Worm (Caenorhabditis elegans) whole organism, L1 larva: Measurements from ENCODE around the gene nhr-190.

ENCODE experiments used
- C16A3.4 ChIP-seq: fragments of 150-350 bp; optimal IDR thresholded peaks from 2 replicates; lab custom pipeline; 2014; ENCODE audit warnings: missing biosample characterization, missing genetic modification characterization
- F16B12.6 ChIP-seq: fragments of 150-350 bp; optimal IDR thresholded peaks from 2 replicates; lab custom pipeline; 2014; ENCODE audit warnings: missing biosample characterization, missing genetic modification characterization
- alr-1 ChIP-seq: fragments of 200-800 bp; sonication (Bioruptor generic); optimal IDR thresholded peaks from 2 replicates; lab custom pipeline; 2018; ENCODE audit warnings: borderline replicate concordance, mild to moderate bottlenecking, missing genetic modification characterization, missing compliant biosample characterization
- aly-2 ChIP-seq: fragments of 150-350 bp; optimal IDR thresholded peaks from 2 replicates; lab custom pipeline; 2014; ENCODE audit warnings: missing biosample characterization, missing genetic modification characterization
- blmp-1 ChIP-seq: fragments of 150-350 bp; optimal IDR thresholded peaks from 2 replicates; lab custom pipeline; 2014; ENCODE audit warnings: missing biosample characterization, missing genetic modification characterization
- ceh-82 ChIP-seq, 3 experiments: fragments of 150-350 bp in 1 of 3; sonication (generic microtip) in 2 of 3; optimal IDR thresholded peaks; 2 replicates each; lab custom pipeline; 2014 to 2017; ENCODE audit warnings: missing biosample characterization in 3 of 3, missing genetic modification characterization in 3 of 3
- dsc-1 ChIP-seq: sonication (generic microtip); optimal IDR thresholded peaks from 2 replicates; lab custom pipeline; 2016; ENCODE audit warnings: mild to moderate bottlenecking, missing genetic modification characterization, missing compliant biosample characterization
- efl-1 ChIP-seq, 4 experiments: fragments of 150-350 bp; optimal IDR thresholded peaks in 3 of 4; peaks in 1 of 4; 1 replicate in 1 of 4; 2 replicates in 3 of 4; lab custom pipeline; 2014; ENCODE audit warnings: missing biosample characterization in 2 of 4, missing genetic modification characterization in 2 of 4, missing genetic modification reagents in 2 of 4
- egl-13 ChIP-seq: sonication (generic microtip); optimal IDR thresholded peaks from 2 replicates; lab custom pipeline; 2016; ENCODE audit warnings: missing genotype, missing genetic modification reagents, missing genetic modification characterization, missing compliant biosample characterization
- elt-3 ChIP-seq, 6 experiments: fragments of 150-350 bp in 1 of 6; sonication (generic microtip); optimal IDR thresholded peaks; 2 replicates each; lab custom pipeline; 2017 to 2018; ENCODE audit warnings: missing biosample characterization in 6 of 6, missing genetic modification characterization in 6 of 6, inconsistent platforms in 1 of 6
- ets-5 ChIP-seq: fragments of 200-800 bp; sonication (Bioruptor generic); IDR thresholded peaks from 2 replicates; pipeline ENCODE4 v1.3.6; 2022; ENCODE audit warnings: missing genetic modification characterization, missing compliant biosample characterization
- fkh-10 ChIP-seq: sonication (generic microtip); optimal IDR thresholded peaks from 2 replicates; lab custom pipeline; 2017; ENCODE audit warnings: missing biosample characterization, missing genetic modification reagents, missing genetic modification characterization
- fkh-4 ChIP-seq: sonication (generic microtip); optimal IDR thresholded peaks from 2 replicates; lab custom pipeline; 2016; ENCODE audit warnings: missing compliant biosample characterization, missing genetic modification characterization, borderline replicate concordance
- fkh-8 ChIP-seq: sonication (generic microtip); optimal IDR thresholded peaks from 2 replicates; lab custom pipeline; 2016; ENCODE audit warnings: mild to moderate bottlenecking, missing genetic modification characterization, missing compliant biosample characterization
- fos-1 ChIP-seq: fragments of 150-350 bp; optimal IDR thresholded peaks from 2 replicates; lab custom pipeline; 2014; ENCODE audit warnings: missing biosample characterization, missing genetic modification characterization
- hlh-4 ChIP-seq: sonication (generic microtip); optimal IDR thresholded peaks from 2 replicates; lab custom pipeline; 2016; ENCODE audit warnings: mild to moderate bottlenecking, missing genetic modification characterization, missing compliant biosample characterization
- irx-1 ChIP-seq: sonication (generic microtip); optimal IDR thresholded peaks from 2 replicates; lab custom pipeline; 2016; ENCODE audit warnings: missing genetic modification characterization, missing compliant biosample characterization
- isw-1 ChIP-seq: fragments of 200-800 bp; sonication (Bioruptor generic); IDR thresholded peaks from 2 replicates; pipeline ENCODE4 v1.3.6; 2022; ENCODE audit warnings: missing genetic modification characterization, missing compliant biosample characterization
- lin-14 ChIP-seq: fragments of 200-800 bp; sonication (Bioruptor generic); optimal IDR thresholded peaks from 2 replicates; lab custom pipeline; 2018; ENCODE audit warnings: mild to moderate bottlenecking, missing genetic modification characterization, moderate library complexity, missing compliant biosample characterization
- lin-35 ChIP-seq, 2 experiments: fragments of 150-350 bp; optimal IDR thresholded peaks; 2 replicates each; lab custom pipeline; 2014; ENCODE audit warnings: missing biosample characterization in 2 of 2, missing genetic modification characterization in 2 of 2, missing genetic modification reagents in 2 of 2
- lin-39 ChIP-seq: fragments of 150-350 bp; optimal IDR thresholded peaks from 2 replicates; lab custom pipeline; 2014; ENCODE audit warnings: missing biosample characterization, missing genetic modification reagents, missing genetic modification characterization
- lir-3 ChIP-seq: sonication (generic microtip); optimal IDR thresholded peaks from 2 replicates; lab custom pipeline; 2016; ENCODE audit warnings: mild to moderate bottlenecking, missing genetic modification characterization, moderate library complexity, missing compliant biosample characterization; ENCODE audit not compliant: poor library complexity
- lsy-2 ChIP-seq, 2 experiments: fragments of 150-350 bp; optimal IDR thresholded peaks; 2 replicates each; lab custom pipeline; 2014; ENCODE audit warnings: missing biosample characterization in 2 of 2, missing genetic modification characterization in 2 of 2
- nhr-11 ChIP-seq: fragments of 150-350 bp; optimal IDR thresholded peaks from 2 replicates; lab custom pipeline; 2014; ENCODE audit warnings: missing biosample characterization, missing genetic modification characterization
- nhr-12 ChIP-seq: sonication (generic microtip); optimal IDR thresholded peaks from 2 replicates; lab custom pipeline; 2017; ENCODE audit warnings: missing biosample characterization, missing genetic modification characterization
- nhr-20 ChIP-seq: sonication (generic microtip); optimal IDR thresholded peaks from 2 replicates; lab custom pipeline; 2016; ENCODE audit warnings: mild to moderate bottlenecking, missing genetic modification characterization, missing compliant biosample characterization
- nhr-47 ChIP-seq: sonication (generic microtip); optimal IDR thresholded peaks from 2 replicates; lab custom pipeline; 2016; ENCODE audit warnings: mild to moderate bottlenecking, missing genetic modification characterization, moderate library complexity, missing compliant biosample characterization
- nhr-71 ChIP-seq: sonication (generic microtip); optimal IDR thresholded peaks from 2 replicates; lab custom pipeline; 2016; ENCODE audit warnings: mild to moderate bottlenecking, missing genetic modification characterization, moderate library complexity, missing compliant biosample characterization
- nhr-76 ChIP-seq: sonication (generic microtip); optimal IDR thresholded peaks from 2 replicates; lab custom pipeline; 2017; ENCODE audit warnings: missing biosample characterization, missing genetic modification characterization
- nhr-85 ChIP-seq: sonication (generic microtip); peaks from one replicate; lab custom pipeline; 2016; ENCODE audit warnings: missing genetic modification characterization, inconsistent platforms, missing compliant biosample characterization
- pax-3 ChIP-seq: fragments of 200-800 bp; sonication (Bioruptor generic); optimal IDR thresholded peaks from 2 replicates; lab custom pipeline; 2018; ENCODE audit warnings: mild to moderate bottlenecking, missing genetic modification characterization, moderate library complexity, missing compliant biosample characterization
- rnt-1 ChIP-seq: sonication (generic microtip); optimal IDR thresholded peaks from 2 replicates; lab custom pipeline; 2016; ENCODE audit warnings: mild to moderate bottlenecking, missing genetic modification characterization, moderate library complexity, missing compliant biosample characterization
- skn-1 ChIP-seq: fragments of 150-350 bp; optimal IDR thresholded peaks from 2 replicates; lab custom pipeline; 2014; ENCODE audit warnings: missing biosample characterization, missing genetic modification characterization
- sox-4 ChIP-seq: sonication (generic microtip); optimal IDR thresholded peaks from 2 replicates; lab custom pipeline; 2016; ENCODE audit warnings: missing genetic modification characterization, missing compliant biosample characterization
- swsn-7 ChIP-seq: sonication (generic microtip); optimal IDR thresholded peaks from 2 replicates; lab custom pipeline; 2016; ENCODE audit warnings: missing genetic modification characterization, missing compliant biosample characterization
- tbx-2 ChIP-seq: sonication (generic microtip); optimal IDR thresholded peaks from 2 replicates; lab custom pipeline; 2016; ENCODE audit warnings: missing genetic modification characterization, missing compliant biosample characterization
- unc-130 ChIP-seq: fragments of 150-350 bp; optimal IDR thresholded peaks from 2 replicates; lab custom pipeline; 2017; ENCODE audit warnings: missing biosample characterization, missing genetic modification characterization, inconsistent platforms
- unc-86 ChIP-seq: sonication (generic microtip); optimal IDR thresholded peaks from 2 replicates; lab custom pipeline; 2016; ENCODE audit warnings: missing genetic modification characterization, missing compliant biosample characterization
- unc-98 ChIP-seq: fragments of 200-800 bp; sonication (Bioruptor generic); IDR thresholded peaks from 2 replicates; pipeline ENCODE4 v1.3.6; 2022; ENCODE audit warnings: missing genetic modification characterization, missing compliant biosample characterization
- vab-15 ChIP-seq: sonication (generic microtip); optimal IDR thresholded peaks from 2 replicates; lab custom pipeline; 2017; ENCODE audit warnings: missing genotype, mild to moderate bottlenecking, missing genetic modification characterization, missing compliant biosample characterization
- zag-1 ChIP-seq: fragments of 150-350 bp; optimal IDR thresholded peaks from 2 replicates; lab custom pipeline; 2014; ENCODE audit warnings: missing biosample characterization, missing genetic modification characterization
- zip-4 ChIP-seq: fragments of 200-800 bp; sonication (Bioruptor generic); optimal IDR thresholded peaks from 2 replicates; lab custom pipeline; 2018; ENCODE audit warnings: mild to moderate bottlenecking, missing genetic modification characterization, moderate library complexity, missing compliant biosample characterization
- ztf-11 ChIP-seq, 2 experiments: sonication (generic microtip); optimal IDR thresholded peaks; 2 replicates each; lab custom pipeline; 2016 to 2017; ENCODE audit warnings: missing genetic modification characterization in 2 of 2, missing biosample characterization in 1 of 2, missing compliant biosample characterization in 1 of 2
- ztf-4 ChIP-seq: fragments of 150-350 bp; optimal IDR thresholded peaks from 2 replicates; lab custom pipeline; 2014; ENCODE audit warnings: missing biosample characterization, missing genetic modification characterization

The nhr-190 gene

ce11 chrV:619054-619453, 23.7 kb downstream of the nhr-190 start, which contains the start of gene F48G7.4 (continued):
- TF ChIP-seq rnt-1 (tag; lab: Kevin White, UChicago) = peak; percentile 67
- TF ChIP-seq efl-1 (optimal IDR thresholded peaks at IDR 0.05; lab: Kevin White, UChicago) = peak; percentile 73 to 75
- peak in 1 of 2 experiments; percentile 47 for TF ChIP-seq efl-1 (GFP tag; optimal IDR thresholded peaks at IDR 0.05 in 1 of 2; lab: Kevin White, UChicago)
- no peak for TF ChIP-seq nhr-76 (tag; lab: Kevin White, UChicago)
- no peak for TF ChIP-seq ztf-11 (tag; optimal IDR thresholded peaks at IDR 0.05; lab: Kevin White, UChicago)
- TF ChIP-seq egl-13 (tag; lab: Kevin White, UChicago) = peak; percentile 55
- peak; percentile 62 for TF ChIP-seq lir-3 (tag; lab: Kevin White, UChicago)
- peak; percentile 60 for TF ChIP-seq fos-1 (tag; lab: Kevin White, UChicago)
- peak in 1 of 6 experiments; percentile 23 for TF ChIP-seq elt-3 (tag; optimal IDR thresholded peaks at IDR 0.05; lab: Kevin White, UChicago)
- peak; percentile 91 for TF ChIP-seq fkh-8
- TF ChIP-seq lin-39 = no peak
- TF ChIP-seq dsc-1 = peak; percentile 60
- peak; percentile 73 for TF ChIP-seq ztf-4
- peak; percentile 33 for TF ChIP-seq isw-1
- peak; percentile 69 to 90 (median 76) for TF ChIP-seq ceh-82 (tag; optimal IDR thresholded peaks at IDR 0.05; lab: Kevin White, UChicago)

- TF ChIP-seq lin-14 (GFP tag; lab: Kevin White, UChicago) (peak; percentile 75), vab-15 (tag; lab: Kevin White, UChicago) (no peak), fkh-8 (peak; percentile 93), unc-86 (tag; lab: Kevin White, UChicago) (peak; percentile 34), elt-3 (tag; optimal IDR thresholded peaks at IDR 0.05; lab: Kevin White, UChicago) (no peak), aly-2 (tag; lab: Kevin White, UChicago) (no peak), nhr-11 (tag; lab: Kevin White, UChicago) (peak; percentile 27), hlh-4 (tag; lab: Kevin White, UChicago) (peak; percentile 97), irx-1 (tag; lab: Kevin White, UChicago) (no peak), swsn-7 (tag; lab: Kevin White, UChicago) (peak; percentile 28), unc-130 (tag; lab: Kevin White, UChicago) (no peak), sox-4 (tag; lab: Kevin White, UChicago) (peak; percentile 43), nhr-71 (peak; percentile 82), zip-4 (GFP tag; lab: Kevin White, UChicago) (no peak), lsy-2 (tag; optimal IDR thresholded peaks at IDR 0.05; lab: Kevin White, UChicago) (peak in 1 of 2 experiments; percentile 38), tbx-2 (tag; lab: Kevin White, UChicago) (no peak), nhr-20 (tag; lab: Kevin White, UChicago) (peak; percentile 44), fkh-10 (GFP tag; lab: Kevin White, UChicago) (no peak), nhr-47 (tag; lab: Kevin White, UChicago) (peak; percentile 77)
These were observed 24.8 kb downstream of the nhr-190 start for ce11 chrV:617917-618316.

ce11 chrV:615275-615674, 27.4 kb downstream of the nhr-190 start, which contains the start of gene F48G7.13:
TSS of gene F48G7.13 (plus strand) at chrV:615575.
- TF ChIP-seq unc-98 (GFP tag; lab: Robert Waterston, UW) = no peak
- TF ChIP-seq, all 84 proteins: peak for 0

- TF ChIP-seq rnt-1 (tag; lab: Kevin White, UChicago) = no peak
- no peak for TF ChIP-seq zag-1 (tag; lab: Kevin White, UChicago)
- no peak for TF ChIP-seq pax-3
- TF ChIP-seq blmp-1 = peak; percentile 0
- TF ChIP-seq efl-1 (optimal IDR thresholded peaks at IDR 0.05; lab: Kevin White, UChicago) = no peak
- TF ChIP-seq efl-1 (GFP tag; optimal IDR thresholded peaks at IDR 0.05 in 1 of 2; lab: Kevin White, UChicago) = peak in 1 of 2 experiments; percentile 46
- peak in 1 of 2 experiments; percentile 46 for TF ChIP-seq lin-35 (GFP tag; optimal IDR thresholded peaks at IDR 0.05; lab: Kevin White, UChicago)
- no peak for TF ChIP-seq fkh-4 (tag; lab: Kevin White, UChicago)
- TF ChIP-seq skn-1 (tag; lab: Kevin White, UChicago) = peak; percentile 18
- TF ChIP-seq nhr-12 = no peak
- peak; percentile 5 for TF ChIP-seq C16A3.4 (tag; lab: Kevin White, UChicago)
- TF ChIP-seq dsc-1 = no peak
- peak; percentile 72 for TF ChIP-seq nhr-85 (tag; lab: Kevin White, UChicago)
- no peak for TF ChIP-seq unc-98 (GFP tag; lab: Robert Waterston, UW)
- no peak for TF ChIP-seq ets-5 (GFP tag; lab: Robert Waterston, UW)
- no peak for TF ChIP-seq F16B12.6
- no peak for TF ChIP-seq alr-1
- TF ChIP-seq nhr-20 (tag; lab: Kevin White, UChicago) = peak; percentile 55
- TF ChIP-seq, all 84 proteins: peak for 7
These were observed 32.5 kb downstream of the nhr-190 start, which contains the start of gene nhr-90 for ce11 chrV:610217-610616. TSS of gene nhr-90 (plus strand) at chrV:610512.
